Worm (Caenorhabditis elegans): ENCODE data around the gene rict-1.

DNA sequence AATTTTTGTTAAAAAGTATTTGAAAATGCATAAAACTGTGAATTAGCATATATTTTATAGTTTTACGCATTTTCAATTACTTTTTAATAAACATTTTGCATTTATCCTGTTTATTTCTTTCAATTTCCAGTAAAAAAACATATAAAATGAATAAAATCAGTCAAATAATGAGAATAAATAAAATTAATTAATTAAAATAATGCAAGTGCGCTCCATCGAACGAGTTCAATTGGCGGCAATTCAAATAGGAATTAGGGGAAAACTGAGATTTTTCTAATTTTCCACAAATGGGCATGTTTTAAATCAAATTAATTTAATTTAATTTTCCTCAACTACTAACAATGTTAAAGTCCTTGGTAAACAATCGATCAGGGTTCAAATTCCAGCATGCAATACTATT lies 39.5 kb upstream of the rict-1 start:
- TF ChIP-seq unc-55 (GFP tag; optimal IDR thresholded peaks at IDR 0.05) (no peak), syd-9 (tag; optimal IDR thresholded peaks at IDR 0.05) (no peak), ceh-2 (tag; optimal IDR thresholded peaks at IDR 0.05) (no peak)

Measured in whole organism, late embryonic.